Worm (Caenorhabditis elegans) whole organism, mixed stage, embryonic: ENCODE data around the gene shc-3.

Experiments used
- ceh-83 ChIP-seq: fragments of 200-800 bp; sonication (Bioruptor generic); optimal IDR thresholded peaks from 2 replicates; lab custom pipeline; 2018; ENCODE audit warnings: mild to moderate bottlenecking, missing genetic modification characterization, missing compliant biosample characterization
- ces-1 ChIP-seq: fragments of 150-350 bp; optimal IDR thresholded peaks from 2 replicates; lab custom pipeline; 2014; ENCODE audit warnings: missing biosample characterization, missing genetic modification reagents, missing genetic modification characterization
- elt-1 ChIP-seq: sonication (generic microtip); optimal IDR thresholded peaks from 2 replicates; lab custom pipeline; 2017; ENCODE audit warnings: missing genetic modification characterization, mild to moderate bottlenecking, missing compliant biosample characterization, antibody characterized with exemption, moderate library complexity, borderline replicate concordance; ENCODE audit not compliant: insufficient read depth
- hlh-1 ChIP-seq: fragments of 150-350 bp; optimal IDR thresholded peaks from 2 replicates; lab custom pipeline; 2014; ENCODE audit warnings: missing biosample characterization, missing genetic modification reagents, missing genetic modification characterization
- lin-13 ChIP-seq: fragments of 150-350 bp; optimal IDR thresholded peaks from 2 replicates; lab custom pipeline; 2014; ENCODE audit warnings: missing biosample characterization, missing genetic modification characterization
- lin-32 ChIP-seq: fragments of 200-800 bp; sonication (Bioruptor generic); optimal IDR thresholded peaks from 2 replicates; lab custom pipeline; 2018; ENCODE audit warnings: mild to moderate bottlenecking, missing genetic modification characterization, missing compliant biosample characterization
- lsy-2 ChIP-seq: fragments of 150-350 bp; optimal IDR thresholded peaks from 2 replicates; lab custom pipeline; 2014; ENCODE audit warnings: missing biosample characterization, missing genetic modification characterization
- mep-1 ChIP-seq: fragments of 150-350 bp; optimal IDR thresholded peaks from 2 replicates; lab custom pipeline; 2017; ENCODE audit warnings: missing biosample characterization, missing genetic modification reagents, missing genetic modification characterization, inconsistent platforms
- nhr-237 ChIP-seq: fragments of 150-350 bp; optimal IDR thresholded peaks from 2 replicates; lab custom pipeline; 2014; ENCODE audit warnings: missing biosample characterization, missing genetic modification characterization
- nhr-76 ChIP-seq: sonication (generic microtip); optimal IDR thresholded peaks from 2 replicates; lab custom pipeline; 2017; ENCODE audit warnings: missing biosample characterization, missing genetic modification characterization
- pha-4 ChIP-seq: fragments of 150-350 bp; optimal IDR thresholded peaks from 2 replicates; lab custom pipeline; 2018; ENCODE audit warnings: missing biosample characterization, missing genetic modification reagents, missing genetic modification characterization
- snpc-4 ChIP-seq: fragments of 150-350 bp; optimal IDR thresholded peaks from 2 replicates; lab custom pipeline; 2014; ENCODE audit warnings: missing biosample characterization, missing genetic modification characterization
- sptf-1 ChIP-seq: sonication (generic microtip); optimal IDR thresholded peaks from 2 replicates; lab custom pipeline; 2017; ENCODE audit warnings: mild to moderate bottlenecking, missing genetic modification characterization, moderate library complexity, missing compliant biosample characterization
- unc-62 ChIP-seq: fragments of 150-350 bp; optimal IDR thresholded peaks from 2 replicates; lab custom pipeline; 2014; ENCODE audit warnings: missing biosample characterization, missing genetic modification reagents, missing genetic modification characterization

DNA sequence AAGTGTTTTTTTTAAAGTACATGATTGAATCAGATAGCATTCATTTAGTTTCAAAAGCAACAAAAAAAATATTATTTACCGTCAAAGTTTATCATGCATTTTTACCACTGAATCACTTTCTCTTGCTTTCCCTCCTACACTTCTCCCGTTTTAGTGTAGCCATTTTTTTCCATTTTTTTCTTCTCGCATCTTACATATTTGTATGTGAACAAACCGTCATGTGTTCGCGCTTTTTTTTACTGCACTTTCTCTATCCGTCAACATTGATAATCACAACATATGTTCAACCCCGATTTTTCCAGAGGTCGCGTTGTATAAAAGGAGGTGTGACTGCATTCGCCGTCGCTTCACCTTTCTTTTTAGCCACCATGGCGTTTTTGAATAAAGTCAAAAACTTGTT, 40.4 kb upstream of the shc-3 start, which contains the start of gene gck-4:
- no peak for TF ChIP-seq mep-1 (tag; lab: Kevin White, UChicago)
- no peak for TF ChIP-seq hlh-1 (tag; lab: Kevin White, UChicago)
- no peak for TF ChIP-seq nhr-237
- no peak for TF ChIP-seq lsy-2
- TF ChIP-seq unc-62 (GFP tag; lab: Kevin White, UChicago) = no peak
- TF ChIP-seq pha-4 (tag; lab: Kevin White, UChicago) = no peak
- TF ChIP-seq elt-1 (tag; lab: Kevin White, UChicago) = no peak
- no peak for TF ChIP-seq lin-13 (tag; lab: Kevin White, UChicago)
- no peak for TF ChIP-seq snpc-4 (tag; lab: Kevin White, UChicago)
- no peak for TF ChIP-seq nhr-76 (tag; lab: Kevin White, UChicago)
- TF ChIP-seq sptf-1 (tag; lab: Kevin White, UChicago) = no peak
- no peak for TF ChIP-seq ceh-83
- no peak for TF ChIP-seq lin-32
- TF ChIP-seq ces-1 = no peak
